Worm (Caenorhabditis elegans) whole organism, L4 larva: ENCODE measurements around the gene Y41D4A.1.
A peak's percentile ranks its signal among the peaks of the same experiment; 100 is the strongest.

Source experiments
- D1046.2 ChIP-seq: fragments of 200-800 bp; sonication (Bioruptor generic); IDR thresholded peaks from 2 replicates; pipeline ENCODE4 v1.3.6; 2022; ENCODE audit warnings: missing genetic modification characterization, missing compliant biosample characterization
- F44E2.7 ChIP-seq: fragments of 200-800 bp; sonication (Bioruptor generic); IDR thresholded peaks from 2 replicates; pipeline ENCODE4 v2.1.2; 2022; ENCODE audit warnings: missing genetic modification characterization, missing compliant biosample characterization
- F49E8.2 ChIP-seq: sonication (generic microtip); optimal IDR thresholded peaks from 2 replicates; lab custom pipeline; 2016; ENCODE audit warnings: missing compliant biosample characterization, mild to moderate bottlenecking, missing genetic modification characterization, borderline replicate concordance
- Y48G9A.11 ChIP-seq: fragments of 200-800 bp; sonication (Bioruptor generic); IDR thresholded peaks from 2 replicates; pipeline ENCODE4 v1.3.6; 2022; ENCODE audit warnings: missing genetic modification reagents, missing genetic modification characterization, missing compliant biosample characterization
- aha-1 ChIP-seq: fragments of 150-350 bp; peaks from one replicate; lab custom pipeline; 2014; ENCODE audit warnings: missing biosample characterization, missing genetic modification characterization
- aly-2 ChIP-seq: sonication (generic microtip); optimal IDR thresholded peaks from 2 replicates; lab custom pipeline; 2018; ENCODE audit warnings: missing biosample characterization, missing genetic modification characterization
- arid-1 ChIP-seq: fragments of 200-800 bp; sonication (Bioruptor generic); conservative IDR thresholded peaks from 2 replicates; pipeline ENCODE4 v1.3.6; 2022; ENCODE audit warnings: missing genetic modification reagents, missing genetic modification characterization, missing compliant biosample characterization
- ceh-32 ChIP-seq: sonication (generic microtip); optimal IDR thresholded peaks from 2 replicates; lab custom pipeline; 2016; ENCODE audit warnings: mild to moderate bottlenecking, missing genetic modification characterization, missing compliant biosample characterization; ENCODE audit not compliant: poor library complexity
- ceh-44 ChIP-seq: fragments of 200-800 bp; sonication (Bioruptor generic); IDR thresholded peaks from 2 replicates; pipeline ENCODE4 v1.3.6; 2022; ENCODE audit warnings: missing genetic modification reagents, missing genetic modification characterization, missing compliant biosample characterization
- dmd-8 ChIP-seq: fragments of 200-800 bp; sonication (Bioruptor generic); IDR thresholded peaks from 2 replicates; pipeline ENCODE4 v1.3.6; 2022; ENCODE audit warnings: missing genetic modification characterization, missing compliant biosample characterization
- duxl-1 ChIP-seq: sonication (generic microtip); optimal IDR thresholded peaks from 2 replicates; lab custom pipeline; 2016; ENCODE audit warnings: mild to moderate bottlenecking, missing genetic modification characterization, moderate library complexity, missing compliant biosample characterization; ENCODE audit not compliant: poor library complexity
- dve-1 ChIP-seq: sonication (generic microtip); optimal IDR thresholded peaks from 2 replicates; lab custom pipeline; 2017; ENCODE audit warnings: antibody characterized with exemption, mild to moderate bottlenecking, missing genetic modification characterization, missing compliant biosample characterization; ENCODE audit not compliant: insufficient read depth
- egl-43 ChIP-seq: fragments of 200-800 bp; sonication (Bioruptor generic); IDR thresholded peaks from 2 replicates; pipeline ENCODE4 v1.3.6; 2022; ENCODE audit warnings: missing genetic modification reagents, missing genetic modification characterization, missing compliant biosample characterization
- fos-1 ChIP-seq: fragments of 150-350 bp; optimal IDR thresholded peaks from 2 replicates; lab custom pipeline; 2014; ENCODE audit warnings: missing biosample characterization, missing genetic modification characterization
- hif-1 ChIP-seq, 2 experiments: sonication (generic microtip); optimal IDR thresholded peaks; 2 replicates each; lab custom pipeline; 2016 to 2017; ENCODE audit warnings: missing compliant biosample characterization in 2 of 2, missing genetic modification characterization in 2 of 2, missing genetic modification reagents in 2 of 2, missing genotype in 2 of 2, mild to moderate bottlenecking in 1 of 2
- hlh-11 ChIP-seq: fragments of 200-800 bp; sonication (Bioruptor generic); optimal IDR thresholded peaks from 2 replicates; lab custom pipeline; 2018; ENCODE audit warnings: mild to moderate bottlenecking, missing genetic modification characterization, missing compliant biosample characterization
- hlh-30 ChIP-seq: sonication (generic microtip); optimal IDR thresholded peaks from 2 replicates; lab custom pipeline; 2017; ENCODE audit warnings: antibody characterized with exemption, mild to moderate bottlenecking, missing genetic modification characterization, missing compliant biosample characterization; ENCODE audit not compliant: insufficient read depth
- jun-1 ChIP-seq: fragments of 150-350 bp; optimal IDR thresholded peaks from 2 replicates; lab custom pipeline; 2014; ENCODE audit warnings: missing biosample characterization, missing genetic modification reagents, missing genetic modification characterization
- lin-13 ChIP-seq: fragments of 150-350 bp; optimal IDR thresholded peaks from 2 replicates; lab custom pipeline; 2014; ENCODE audit warnings: missing biosample characterization, missing genetic modification reagents, missing genetic modification characterization
- lin-38 ChIP-seq: fragments of 200-800 bp; sonication (Bioruptor generic); IDR thresholded peaks from 2 replicates; pipeline ENCODE4 v1.3.6; 2022; ENCODE audit warnings: missing genetic modification reagents, missing genetic modification characterization, missing compliant biosample characterization
- lsy-2 ChIP-seq, 2 experiments: fragments of 150-350 bp in 1 of 2; sonication (generic microtip) in 1 of 2; optimal IDR thresholded peaks; 2 replicates each; lab custom pipeline; 2014 to 2017; ENCODE audit warnings: missing biosample characterization in 2 of 2, missing genetic modification characterization in 2 of 2
- madf-5 ChIP-seq, 2 experiments: fragments of 200-800 bp; sonication (Bioruptor generic); IDR thresholded peaks; 2 replicates each; pipeline ENCODE4 v1.3.6; 2022; ENCODE audit warnings: missing compliant biosample characterization in 2 of 2, missing genetic modification characterization in 2 of 2
- madf-9 ChIP-seq: fragments of 200-800 bp; sonication (Bioruptor generic); conservative IDR thresholded peaks from 2 replicates; pipeline ENCODE4 v1.3.6; 2022; ENCODE audit warnings: missing genetic modification reagents, missing genetic modification characterization, missing compliant biosample characterization
- mdl-1 ChIP-seq, 2 experiments: fragments of 150-350 bp in 1 of 2; sonication (generic microtip) in 1 of 2; optimal IDR thresholded peaks; 2 replicates each; lab custom pipeline; 2014 to 2017; ENCODE audit warnings: missing biosample characterization in 2 of 2, missing genetic modification characterization in 2 of 2
- nhr-11 ChIP-seq: fragments of 150-350 bp; optimal IDR thresholded peaks from 2 replicates; lab custom pipeline; 2014; ENCODE audit warnings: missing biosample characterization, missing genetic modification characterization
- nhr-48 ChIP-seq: sonication (generic microtip); optimal IDR thresholded peaks from 2 replicates; lab custom pipeline; 2016; ENCODE audit warnings: mild to moderate bottlenecking, missing genetic modification characterization, missing compliant biosample characterization
- nhr-76 ChIP-seq: fragments of 150-350 bp; optimal IDR thresholded peaks from 2 replicates; lab custom pipeline; 2014; ENCODE audit warnings: missing biosample characterization, missing genetic modification characterization
- nhr-77 ChIP-seq: fragments of 150-350 bp; optimal IDR thresholded peaks from 2 replicates; lab custom pipeline; 2014; ENCODE audit warnings: missing biosample characterization, missing genetic modification characterization
- pha-4 ChIP-seq, 2 experiments: fragments of 150-350 bp in 1 of 2; fragments of 200-800 bp in 1 of 2; sonication (Bioruptor generic) in 1 of 2; IDR thresholded peaks in 1 of 2; optimal IDR thresholded peaks in 1 of 2; 2 replicates each; pipeline versions ENCODE4 v1.3.6 to Lab custom; 2014 to 2022; ENCODE audit warnings: missing genetic modification characterization in 2 of 2, missing genetic modification reagents in 2 of 2, missing biosample characterization in 1 of 2, missing compliant biosample characterization in 1 of 2
- set-16 ChIP-seq: fragments of 200-800 bp; sonication (Bioruptor generic); IDR thresholded peaks from 2 replicates; pipeline ENCODE4 v1.3.6; 2022; ENCODE audit warnings: missing genetic modification reagents, missing genetic modification characterization, missing compliant biosample characterization
- skn-1 ChIP-seq: fragments of 150-350 bp; optimal IDR thresholded peaks from 2 replicates; lab custom pipeline; 2014; ENCODE audit warnings: missing biosample characterization, missing genetic modification characterization
- snpc-1.2 ChIP-seq: fragments of 200-800 bp; sonication (Bioruptor generic); IDR thresholded peaks from 2 replicates; pipeline ENCODE4 v1.3.6; 2022; ENCODE audit warnings: missing genetic modification reagents, missing genetic modification characterization, missing compliant biosample characterization
- unc-62 ChIP-seq, 3 experiments: fragments of 150-350 bp in 1 of 3; sonication (generic microtip); optimal IDR thresholded peaks in 2 of 3; peaks in 1 of 3; 1 replicate in 1 of 3; 2 replicates in 2 of 3; lab custom pipeline; 2014 to 2017; ENCODE audit warnings: missing biosample characterization in 3 of 3, missing genetic modification characterization in 3 of 3, missing genetic modification reagents in 3 of 3, missing genotype in 1 of 3
- vab-7 ChIP-seq: fragments of 200-800 bp; sonication (Bioruptor generic); IDR thresholded peaks from 2 replicates; pipeline ENCODE4 v1.3.6; 2022; ENCODE audit warnings: missing genetic modification reagents, missing genetic modification characterization, missing compliant biosample characterization
- zag-1 ChIP-seq: fragments of 150-350 bp; optimal IDR thresholded peaks from 2 replicates; lab custom pipeline; 2014; ENCODE audit warnings: missing biosample characterization, missing genetic modification characterization
- ztf-7 ChIP-seq: fragments of 150-350 bp; optimal IDR thresholded peaks from 2 replicates; lab custom pipeline; 2014; ENCODE audit warnings: missing biosample characterization, missing genetic modification characterization

The Y41D4A.1 gene

ce11 chrIV:1753481-1753880 is 18.5 kb upstream of the Y41D4A.1 start, which contains the start of gene Y41D4A.3:
Gene Y41D4A.3 (plus strand): TSS chrIV:1753781.
- TF ChIP-seq F44E2.7 (no peak), zag-1 (no peak), ceh-44 (no peak), Y48G9A.11 (GFP tag; lab: Robert Waterston, UW) (no peak), aha-1 (peak; percentile 11)
- TF ChIP-seq, all 104 proteins: peak for 1

DNA sequence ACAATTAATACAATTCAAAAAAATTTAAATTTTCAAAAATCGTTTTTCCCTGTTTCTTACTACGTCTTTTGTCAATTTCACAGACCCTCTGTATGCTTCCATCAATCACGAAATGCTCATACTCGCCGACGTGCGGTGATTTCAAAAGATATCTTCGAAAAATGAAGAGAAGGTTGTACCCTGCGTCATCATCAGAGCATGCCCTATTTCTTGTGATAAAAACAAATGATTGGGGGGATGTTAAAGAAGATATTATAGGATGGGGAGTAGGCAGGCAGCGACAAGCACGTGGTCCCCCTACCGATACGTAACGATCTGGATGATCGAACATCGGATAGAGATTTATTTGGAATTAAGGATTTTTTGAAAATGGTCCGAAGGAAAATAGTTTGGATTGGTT is 13.3 kb upstream of the Y41D4A.1 start:
- TF ChIP-seq unc-62 (GFP tag; optimal IDR thresholded peaks at IDR 0.05 in 1 of 2; lab: Kevin White, UChicago) (peak in 1 of 2 experiments; percentile 97), unc-62 (tag; optimal IDR thresholded peaks at IDR 0.05; lab: Kevin White, UChicago) (no peak), lsy-2 (tag; optimal IDR thresholded peaks at IDR 0.05; lab: Kevin White, UChicago) (no peak), hlh-30 (peak; percentile 21), nhr-11 (peak; percentile 59), pha-4 (GFP tag; IDR thresholded peaks at IDR 0.05; lab: Robert Waterston, UW) (no peak), pha-4 (tag; optimal IDR thresholded peaks at IDR 0.05; lab: Kevin White, UChicago) (no peak)

DNA sequence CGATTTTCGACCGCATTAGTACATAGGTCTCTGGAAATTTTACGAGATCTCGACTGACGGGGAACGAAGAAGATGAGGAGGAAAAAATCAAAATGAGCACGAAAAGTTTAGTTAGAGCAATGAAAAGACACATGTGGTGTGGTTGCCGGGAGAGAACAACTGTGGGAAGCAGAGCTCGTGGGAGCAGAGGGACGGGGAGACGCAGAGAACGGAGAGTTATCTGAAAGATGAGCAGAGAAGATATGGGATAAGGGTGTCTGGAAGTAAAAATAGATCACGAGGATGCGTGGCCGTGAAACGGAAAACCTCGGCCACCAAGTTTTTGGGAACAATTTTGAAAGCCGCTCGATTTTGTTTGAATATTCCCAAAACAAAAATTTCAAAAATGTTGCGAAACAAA is 10.4 kb upstream of the Y41D4A.1 start, which contains the start of gene Y41D4A.7:
TSS of gene Y41D4A.7 (minus strand) at position 18 of the 400 bp plus-strand sequence.
- TF ChIP-seq dve-1 (tag; lab: Kevin White, UChicago) (no peak), hlh-11 (peak; percentile 20), nhr-48 (tag; lab: Kevin White, UChicago) (no peak), aly-2 (no peak), nhr-11 (peak; percentile 33), unc-62 (GFP tag; optimal IDR thresholded peaks at IDR 0.05 in 1 of 2; lab: Kevin White, UChicago) (peak in 1 of 2 experiments; percentile 78), unc-62 (tag; optimal IDR thresholded peaks at IDR 0.05; lab: Kevin White, UChicago) (no peak), ceh-32 (tag; lab: Kevin White, UChicago) (no peak), skn-1 (tag; lab: Kevin White, UChicago) (no peak), hif-1 (tag; optimal IDR thresholded peaks at IDR 0.05; lab: Kevin White, UChicago) (peak in 1 of 2 experiments; percentile 13), nhr-76 (tag; lab: Kevin White, UChicago) (no peak), fos-1 (no peak), madf-5 (GFP tag; IDR thresholded peaks at IDR 0.05; lab: Robert Waterston, UW) (no peak), mdl-1 (tag; optimal IDR thresholded peaks at IDR 0.05; lab: Kevin White, UChicago) (peak in 1 of 2 experiments; percentile 14), nhr-77 (tag; lab: Kevin White, UChicago) (no peak), F49E8.2 (tag; lab: Kevin White, UChicago) (no peak)

DNA sequence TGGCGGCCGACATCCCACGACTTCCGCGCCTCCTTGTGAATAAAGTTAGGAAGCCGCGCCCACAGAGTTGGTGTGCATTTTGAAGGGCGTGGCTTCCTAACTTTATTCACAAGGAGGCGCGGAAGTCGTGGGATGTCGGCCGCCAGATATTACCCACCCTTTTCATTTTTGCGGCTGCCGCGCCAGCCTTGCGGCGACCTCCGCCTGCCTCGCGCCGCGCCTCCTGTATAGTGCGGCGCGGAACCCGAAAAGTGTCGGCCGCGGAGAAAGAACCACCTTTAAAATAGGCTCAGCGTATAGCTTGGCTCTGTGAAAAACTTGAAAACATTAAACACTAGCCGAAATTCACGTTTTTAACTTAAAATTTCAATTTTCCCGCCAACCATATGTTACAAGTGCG is 8.5 kb upstream of the Y41D4A.1 start:
- TF ChIP-seq ztf-7 (tag; lab: Kevin White, UChicago) (no peak), F49E8.2 (tag; lab: Kevin White, UChicago) (peak; percentile 82), pha-4 (GFP tag; IDR thresholded peaks at IDR 0.05; lab: Robert Waterston, UW) (0 out of 2 replicates have a peak, but pooled peaks have one; percentile 30), pha-4 (tag; optimal IDR thresholded peaks at IDR 0.05; lab: Kevin White, UChicago) (no peak), duxl-1 (no peak), nhr-77 (tag; lab: Kevin White, UChicago) (no peak), egl-43 (GFP tag; lab: Robert Waterston, UW) (peak; percentile 78), set-16 (GFP tag; lab: Robert Waterston, UW) (peak; percentile 93), snpc-1.2 (peak; percentile 75), unc-62 (GFP tag; optimal IDR thresholded peaks at IDR 0.05 in 1 of 2; lab: Kevin White, UChicago) (no peak), unc-62 (tag; optimal IDR thresholded peaks at IDR 0.05; lab: Kevin White, UChicago) (no peak), madf-9 (GFP tag; lab: Robert Waterston, UW) (0 out of 2 replicates have a peak, but pooled peaks have one; percentile 22), vab-7 (GFP tag; lab: Robert Waterston, UW) (0 out of 2 replicates have a peak, but pooled peaks have one; percentile 26), lin-13 (GFP tag; lab: Kevin White, UChicago) (peak; percentile 5), dmd-8 (GFP tag; lab: Robert Waterston, UW) (peak; percentile 61; the same call in 1 of the 2 replicates), Y48G9A.11 (GFP tag; lab: Robert Waterston, UW) (peak; percentile 84), lin-38 (peak; percentile 87), arid-1 (GFP tag; lab: Robert Waterston, UW) (no peak), jun-1 (tag; lab: Kevin White, UChicago) (no peak), D1046.2 (no peak)
